Worm (Caenorhabditis elegans) whole organism, L2 larva: ENCODE data around the gene F19C7.3.

Experiments used
- R02D3.7 ChIP-seq: fragments of 150-350 bp; optimal IDR thresholded peaks from 2 replicates; lab custom pipeline; 2014; ENCODE audit warnings: missing biosample characterization, missing genetic modification characterization
- ZK546.5 ChIP-seq: sonication (generic microtip); optimal IDR thresholded peaks from 2 replicates; lab custom pipeline; 2017; ENCODE audit warnings: missing biosample characterization, missing genetic modification characterization
- egl-27 ChIP-seq: sonication (generic microtip); optimal IDR thresholded peaks from 3 replicates; lab custom pipeline; 2017; ENCODE audit warnings: missing biosample characterization, missing genetic modification reagents, missing genetic modification characterization
- lin-13 ChIP-seq: fragments of 150-350 bp; optimal IDR thresholded peaks from 2 replicates; lab custom pipeline; 2014; ENCODE audit warnings: missing biosample characterization, missing genetic modification reagents, missing genetic modification characterization
- lsy-2 ChIP-seq, 2 experiments: fragments of 150-350 bp in 1 of 2; sonication (generic microtip) in 1 of 2; optimal IDR thresholded peaks; 2 replicates each; lab custom pipeline; 2014 to 2017; ENCODE audit warnings: missing biosample characterization in 2 of 2, missing genetic modification characterization in 2 of 2
- nhr-237 ChIP-seq: fragments of 150-350 bp; optimal IDR thresholded peaks from 2 replicates; lab custom pipeline; 2014; ENCODE audit warnings: missing biosample characterization, missing genetic modification characterization
- nhr-6 ChIP-seq: fragments of 150-350 bp; optimal IDR thresholded peaks from 2 replicates; lab custom pipeline; 2014; ENCODE audit warnings: missing biosample characterization, missing genetic modification characterization
- ztf-4 ChIP-seq: fragments of 150-350 bp; optimal IDR thresholded peaks from 2 replicates; lab custom pipeline; 2014; ENCODE audit warnings: missing biosample characterization, missing genetic modification characterization

ce11 chrIV:4557130-4557529 is 39.8 kb upstream of the F19C7.3 start:
- TF ChIP-seq ZK546.5 (tag; lab: Kevin White, UChicago), result no peak
- no peak for TF ChIP-seq lin-13
- TF ChIP-seq R02D3.7 (tag; lab: Kevin White, UChicago), result no peak
- no peak for TF ChIP-seq ztf-4 (tag; lab: Kevin White, UChicago)
- no peak for TF ChIP-seq nhr-237
- TF ChIP-seq lsy-2 (tag; optimal IDR thresholded peaks at IDR 0.05; lab: Kevin White, UChicago), result no peak
- TF ChIP-seq nhr-6, result no peak
- no peak for TF ChIP-seq egl-27 (tag; lab: Kevin White, UChicago)
